Fruit fly (Drosophila melanogaster) whole organism, embryonic: ENCODE data around the gene Mtr3.

ENCODE experiments used
- Abd-B ChIP-seq: fragments of 200-800 bp; sonication (Bioruptor generic); optimal IDR thresholded peaks from 2 replicates; lab custom pipeline; 2018; ENCODE audit warnings: missing biosample characterization, mild to moderate bottlenecking, missing genetic modification characterization, moderate library complexity
- Asciz ChIP-seq: fragments of 200-800 bp; sonication (Bioruptor generic); optimal IDR thresholded peaks from 2 replicates; lab custom pipeline; 2017; ENCODE audit warnings: missing biosample characterization, mild to moderate bottlenecking, missing genetic modification characterization, missing genetic modification reagents
- Atf-2 ChIP-seq: fragments of 200-800 bp; sonication (Bioruptor generic); optimal IDR thresholded peaks from 2 replicates; lab custom pipeline; 2016; ENCODE audit warnings: missing biosample characterization, missing genetic modification characterization
- Awh ChIP-seq: fragments of 200-800 bp; sonication (Bioruptor generic); IDR thresholded peaks from 2 replicates; pipeline ENCODE4, ENCODE4 v1.3.6; 2022; ENCODE audit warnings: missing biosample characterization, missing genetic modification characterization
- CG10274 ChIP-seq: fragments of 200-800 bp; sonication (Bioruptor generic); optimal IDR thresholded peaks from 3 replicates; lab custom pipeline; 2017; ENCODE audit warnings: missing biosample characterization, mild to moderate bottlenecking, missing genetic modification characterization
- CG10366 ChIP-seq: fragments of 200-800 bp; sonication (Bioruptor generic); IDR thresholded peaks from 2 replicates; pipeline ENCODE4 v1.3.6; 2022; ENCODE audit warnings: missing biosample characterization, missing genetic modification characterization
- CG11085 ChIP-seq: fragments of 200-800 bp; sonication (Bioruptor generic); IDR thresholded peaks from 2 replicates; pipeline ENCODE4 v1.3.6; 2022; ENCODE audit warnings: missing biosample characterization, missing genetic modification characterization
- CG11560 ChIP-seq: fragments of 200-800 bp; sonication (Bioruptor generic); IDR thresholded peaks from 3 replicates; pipeline ENCODE4 v1.3.6; 2022; ENCODE audit warnings: missing biosample characterization, missing genetic modification characterization
- CG11695 ChIP-seq: fragments of 200-800 bp; sonication (Bioruptor generic); IDR thresholded peaks from 3 replicates; pipeline ENCODE4 v1.3.6; 2022; ENCODE audit warnings: missing biosample characterization, missing genetic modification characterization
- CG12744 ChIP-seq: fragments of 200-800 bp; sonication (Bioruptor generic); optimal IDR thresholded peaks from 2 replicates; lab custom pipeline; 2016; ENCODE audit warnings: missing biosample characterization, missing genetic modification characterization
- CG13424 ChIP-seq: fragments of 200-800 bp; sonication (Bioruptor generic); optimal IDR thresholded peaks from 2 replicates; lab custom pipeline; 2019; ENCODE audit warnings: missing biosample characterization, mild to moderate bottlenecking, missing genetic modification characterization, moderate library complexity
- CG13894 ChIP-seq: fragments of 200-800 bp; sonication (Bioruptor generic); optimal IDR thresholded peaks from 3 replicates; lab custom pipeline; 2018; ENCODE audit warnings: missing biosample characterization, mild to moderate bottlenecking, missing genetic modification characterization, moderate library complexity
- CG14050 ChIP-seq: fragments of 200-800 bp; sonication (Bioruptor generic); IDR thresholded peaks from 3 replicates; pipeline ENCODE4 v1.3.6; 2022; ENCODE audit warnings: missing biosample characterization, missing genetic modification characterization
- CG15269 ChIP-seq: fragments of 200-800 bp; sonication (Bioruptor generic); optimal IDR thresholded peaks from 2 replicates; lab custom pipeline; 2018; ENCODE audit warnings: missing biosample characterization, mild to moderate bottlenecking, missing genetic modification characterization, moderate library complexity
- CG15696 ChIP-seq: fragments of 200-800 bp; sonication (Bioruptor generic); optimal IDR thresholded peaks from 2 replicates; lab custom pipeline; 2019; ENCODE audit warnings: missing biosample characterization, mild to moderate bottlenecking, missing genetic modification characterization, moderate library complexity
- CG18011 ChIP-seq: fragments of 200-800 bp; sonication (Bioruptor generic); optimal IDR thresholded peaks from 2 replicates; lab custom pipeline; 2017; ENCODE audit warnings: missing biosample characterization, missing genetic modification characterization, mild to moderate bottlenecking, moderate library complexity, missing genotype
- CG31388 ChIP-seq: fragments of 200-800 bp; sonication (Bioruptor generic); optimal IDR thresholded peaks from 2 replicates; lab custom pipeline; 2016; ENCODE audit warnings: missing biosample characterization, missing genetic modification characterization
- CG32772 ChIP-seq: fragments of 200-800 bp; sonication (Bioruptor generic); IDR thresholded peaks from 2 replicates; pipeline ENCODE4 v1.3.6; 2022; ENCODE audit warnings: missing biosample characterization, missing genetic modification characterization
- CG6654 ChIP-seq: fragments of 200-800 bp; sonication (Bioruptor generic); optimal IDR thresholded peaks from 2 replicates; lab custom pipeline; 2017; ENCODE audit warnings: missing biosample characterization, mild to moderate bottlenecking, missing genetic modification characterization
- CG6854 ChIP-seq: fragments of 200-800 bp; sonication (Bioruptor generic); optimal IDR thresholded peaks from 3 replicates; lab custom pipeline; 2017; ENCODE audit warnings: missing biosample characterization, mild to moderate bottlenecking, missing genetic modification characterization
- CG7987 ChIP-seq: fragments of 200-800 bp; sonication (Bioruptor generic); optimal IDR thresholded peaks from 2 replicates; lab custom pipeline; 2018; ENCODE audit warnings: missing biosample characterization, mild to moderate bottlenecking, missing genetic modification characterization, moderate library complexity
- CG8478 ChIP-seq: fragments of >200 bp; optimal IDR thresholded peaks from 2 replicates; lab custom pipeline; 2018
- CG8765 ChIP-seq: fragments of 200-800 bp; sonication (Bioruptor generic); IDR thresholded peaks from 2 replicates; pipeline ENCODE4 v1.3.6; 2022; ENCODE audit warnings: missing biosample characterization, missing genetic modification characterization
- D ChIP-seq, 2 experiments: fragments of 200-800 bp in 1 of 2; fragments of >200 bp in 1 of 2; sonication (Bioruptor generic) in 1 of 2; optimal IDR thresholded peaks; 2 replicates in 1 of 2; 3 replicates in 1 of 2; lab custom pipeline; 2017; ENCODE audit warnings: mild to moderate bottlenecking in 1 of 2, missing biosample characterization in 1 of 2, missing genetic modification characterization in 1 of 2, missing genetic modification reagents in 1 of 2
- D19A ChIP-seq: fragments of 200-800 bp; optimal IDR thresholded peaks from 3 replicates; lab custom pipeline; 2019; ENCODE audit warnings: missing biosample characterization, mild to moderate bottlenecking, missing genetic modification characterization, moderate library complexity
- Dad ChIP-seq: fragments of 200-800 bp; sonication (Bioruptor generic); optimal IDR thresholded peaks from 3 replicates; lab custom pipeline; 2016; ENCODE audit warnings: missing biosample characterization, missing genetic modification characterization
- Dek ChIP-seq: fragments of 200-800 bp; sonication (Bioruptor generic); optimal IDR thresholded peaks from 3 replicates; lab custom pipeline; 2019; ENCODE audit warnings: missing biosample characterization, mild to moderate bottlenecking, missing genetic modification characterization, moderate library complexity
- Dip3 ChIP-seq: fragments of 200-800 bp; sonication (Bioruptor generic); optimal IDR thresholded peaks from 3 replicates; lab custom pipeline; 2016; ENCODE audit warnings: missing biosample characterization, missing genetic modification characterization
- Doc2 ChIP-seq: fragments of 200-800 bp; sonication (Bioruptor generic); IDR thresholded peaks from 2 replicates; pipeline ENCODE4 v1.3.6; 2022; ENCODE audit warnings: missing biosample characterization, missing genetic modification characterization
- Vsx1 ChIP-seq: fragments of 200-800 bp; sonication (Bioruptor generic); optimal IDR thresholded peaks from 2 replicates; lab custom pipeline; 2017; ENCODE audit warnings: missing biosample characterization, mild to moderate bottlenecking, missing genetic modification characterization, missing genetic modification reagents
- Xrp1 ChIP-seq: fragments of 200-800 bp; sonication (Bioruptor generic); IDR thresholded peaks from 2 replicates; pipeline ENCODE4 v1.3.6; 2022; ENCODE audit warnings: missing biosample characterization, missing genetic modification characterization
- bsh ChIP-seq, 2 experiments: fragments of 200-800 bp; sonication (Bioruptor generic); optimal IDR thresholded peaks; 2 replicates each; lab custom pipeline; 2017 to 2018; ENCODE audit warnings: mild to moderate bottlenecking in 2 of 2, missing biosample characterization in 2 of 2, missing genetic modification characterization in 2 of 2, moderate library complexity in 1 of 2
- caup ChIP-seq: fragments of 200-800 bp; sonication (Bioruptor generic); optimal IDR thresholded peaks from 3 replicates; lab custom pipeline; 2017; ENCODE audit warnings: missing biosample characterization, mild to moderate bottlenecking, missing genetic modification characterization, moderate library complexity; ENCODE audit not compliant: severe bottlenecking
- chif ChIP-seq, 2 experiments: fragments of 200-800 bp; sonication (Bioruptor generic); optimal IDR thresholded peaks; 3 replicates each; lab custom pipeline; 2016; ENCODE audit warnings: missing biosample characterization in 2 of 2, missing genetic modification characterization in 2 of 2
- ken ChIP-seq: fragments of 200-800 bp; sonication (Bioruptor generic); IDR thresholded peaks from 3 replicates; pipeline ENCODE4 v1.3.6; 2022; ENCODE audit warnings: missing biosample characterization, missing genetic modification characterization
- klu ChIP-seq: fragments of 200-800 bp; sonication (Bioruptor generic); IDR thresholded peaks from 2 replicates; pipeline ENCODE4 v1.3.6; 2022; ENCODE audit warnings: missing biosample characterization, missing genetic modification characterization
- oc ChIP-seq: fragments of 200-800 bp; sonication (Bioruptor generic); optimal IDR thresholded peaks from 2 replicates; lab custom pipeline; 2018; ENCODE audit warnings: missing biosample characterization, mild to moderate bottlenecking, missing genetic modification characterization, moderate library complexity
- org-1 ChIP-seq: fragments of 200-800 bp; sonication (Bioruptor generic); optimal IDR thresholded peaks from 2 replicates; lab custom pipeline; 2017; ENCODE audit warnings: missing biosample characterization, missing genetic modification characterization
- phol ChIP-seq: fragments of 200-800 bp; sonication (Bioruptor generic); optimal IDR thresholded peaks from 3 replicates; lab custom pipeline; 2018; ENCODE audit warnings: missing biosample characterization, mild to moderate bottlenecking, missing genetic modification characterization, moderate library complexity
- prd ChIP-seq, 3 experiments: fragments of >200 bp in 2 of 3; fragments of 200-800 bp in 1 of 3; sonication (Bioruptor generic) in 1 of 3; optimal IDR thresholded peaks in 2 of 3; IDR thresholded peaks in 1 of 3; 2 replicates in 2 of 3; 3 replicates in 1 of 3; pipeline versions ENCODE4 v1.3.6 to Lab custom; 2017 to 2022; ENCODE audit warnings: missing biosample characterization in 1 of 3, missing genetic modification characterization in 1 of 3
- sc ChIP-seq, 3 experiments: fragments of >200 bp in 2 of 3; fragments of 200-800 bp in 1 of 3; sonication (Bioruptor generic) in 1 of 3; optimal IDR thresholded peaks; 2 replicates in 2 of 3; 3 replicates in 1 of 3; lab custom pipeline; 2017; ENCODE audit warnings: mild to moderate bottlenecking in 1 of 3, missing biosample characterization in 1 of 3, missing genetic modification characterization in 1 of 3, missing genetic modification reagents in 1 of 3
- sens ChIP-seq: fragments of 200-800 bp; sonication (Bioruptor generic); peaks from one replicate; lab custom pipeline; 2016; ENCODE audit warnings: missing biosample characterization, missing genetic modification characterization
- seq ChIP-seq: fragments of 200-800 bp; sonication (Bioruptor generic); IDR thresholded peaks from 2 replicates; pipeline ENCODE4 v1.3.6; 2022; ENCODE audit warnings: missing biosample characterization, missing genetic modification characterization
- tin ChIP-seq: fragments of 200-800 bp; sonication (Bioruptor generic); optimal IDR thresholded peaks from 3 replicates; lab custom pipeline; 2016; ENCODE audit warnings: missing biosample characterization, missing genetic modification characterization
- tna ChIP-seq: fragments of 200-800 bp; sonication (Bioruptor generic); IDR thresholded peaks from 2 replicates; pipeline ENCODE4 v1.3.6; 2022; ENCODE audit warnings: missing biosample characterization, missing genetic modification characterization; ENCODE audit not compliant: partially characterized antibody
- twi ChIP-seq: fragments of 200-800 bp; optimal IDR thresholded peaks from 2 replicates; lab custom pipeline; 2019; ENCODE audit warnings: missing biosample characterization, mild to moderate bottlenecking, missing genetic modification characterization, moderate library complexity
- yki ChIP-seq: fragments of >200 bp; optimal IDR thresholded peaks from 3 replicates; lab custom pipeline; 2018

Mtr3 gene

dm6 chr3L:19908201-19909127, 5.1 kb downstream of the Mtr3 start (continued):
- TF ChIP-seq klu (GFP tag; lab: Robert Waterston, UW) (no peak), yki (lab: Kevin White, UChicago) (peak; percentile 26), Vsx1 (GFP tag; lab: Kevin White, UChicago) (no peak), CG32772 (GFP tag; lab: Robert Waterston, UW) (peak; percentile 45; the same call in 1 of the 2 replicates), CG18011 (GFP tag; lab: Kevin White, UChicago) (no peak), bsh (GFP tag; optimal IDR thresholded peaks at IDR 0.05; lab: Kevin White, UChicago) (no peak), CG8765 (GFP tag; lab: Robert Waterston, UW) (no peak), CG15269 (tag; lab: Kevin White, UChicago) (no peak), CG15696 (tag; lab: Kevin White, UChicago) (no peak), CG11695 (GFP tag; lab: Robert Waterston, UW) (no peak), twi (tag; lab: Kevin White, UChicago) (no peak), tin (GFP tag; lab: Kevin White, UChicago) (no peak), CG13424 (tag; lab: Kevin White, UChicago) (no peak), oc (tag; lab: Kevin White, UChicago) (no peak), Dip3 (GFP tag; lab: Kevin White, UChicago) (no peak), Awh (GFP tag; lab: Robert Waterston, UW) (no peak), CG31388 (no peak), D (optimal IDR thresholded peaks at IDR 0.05; lab: Kevin White, UChicago) (peak; percentile 68), D (GFP tag; optimal IDR thresholded peaks at IDR 0.05; lab: Kevin White, UChicago) (no peak), CG12744 (no peak), CG6854 (GFP tag; lab: Kevin White, UChicago) (no peak), ken (GFP tag; lab: Robert Waterston, UW) (no peak), Abd-B (no peak), CG10366 (GFP tag; lab: Robert Waterston, UW) (no peak)

- TF ChIP-seq Atf-2 (GFP tag; lab: Kevin White, UChicago), result peak; percentile 7
- TF ChIP-seq CG14050 (GFP tag; lab: Robert Waterston, UW), result 0 out of 3 replicates have a peak, but pooled peaks have one; percentile 2
- TF ChIP-seq chif (GFP tag; optimal IDR thresholded peaks at IDR 0.05; lab: Kevin White, UChicago), result peak in 1 of 2 experiments; percentile 2
- no peak for TF ChIP-seq CG7987 (GFP tag; lab: Kevin White, UChicago)
- TF ChIP-seq CG13894, result no peak
- 0 out of 2 replicates have a peak, but pooled peaks have one; percentile 20 for TF ChIP-seq tna (GFP tag; lab: Robert Waterston, UW)
- peak; percentile 35 for TF ChIP-seq phol (tag; lab: Kevin White, UChicago)
- no peak for TF ChIP-seq CG6654 (GFP tag; lab: Kevin White, UChicago)
- TF ChIP-seq sens (GFP tag; lab: Kevin White, UChicago), result peak; percentile 70
- no peak for TF ChIP-seq CG10274
- no peak for TF ChIP-seq Dad
- no peak for TF ChIP-seq sc (optimal IDR thresholded peaks at IDR 0.05; lab: Kevin White, UChicago)
- TF ChIP-seq sc (GFP tag; optimal IDR thresholded peaks at IDR 0.05; lab: Kevin White, UChicago), result no peak
- no peak for TF ChIP-seq prd (optimal IDR thresholded peaks at IDR 0.05; lab: Kevin White, UChicago)
- TF ChIP-seq prd (GFP tag; IDR thresholded peaks at IDR 0.05; lab: Robert Waterston, UW), result no peak
- TF ChIP-seq Asciz, result peak; percentile 6
- TF ChIP-seq CG8478 (lab: Kevin White, UChicago), result no peak
- TF ChIP-seq Dek (tag; lab: Kevin White, UChicago), result no peak
- no peak for TF ChIP-seq Xrp1 (GFP tag; lab: Robert Waterston, UW)
- TF ChIP-seq CG11695 (GFP tag; lab: Robert Waterston, UW), result 0 out of 3 replicates have a peak, but pooled peaks have one; percentile 14
- TF ChIP-seq Doc2 (GFP tag; lab: Robert Waterston, UW), result no peak
- TF ChIP-seq D19A (tag; lab: Kevin White, UChicago), result peak; percentile 59
- TF ChIP-seq D (optimal IDR thresholded peaks at IDR 0.05; lab: Kevin White, UChicago), result no peak
- TF ChIP-seq D (GFP tag; optimal IDR thresholded peaks at IDR 0.05; lab: Kevin White, UChicago), result peak; percentile 18
- TF ChIP-seq CG11560, result no peak
- TF ChIP-seq seq (GFP tag; lab: Robert Waterston, UW), result no peak
- TF ChIP-seq CG11085 (GFP tag; lab: Robert Waterston, UW), result no peak
- no peak for TF ChIP-seq caup
- no peak for TF ChIP-seq org-1 (GFP tag; lab: Kevin White, UChicago)
Observed at dm6 chr3L:19907706-19908070, 5.8 kb downstream of the Mtr3 start.
